Worm (Caenorhabditis elegans) whole organism, L4 larva: ENCODE results near the gene ddx-15.

Source experiments
- F10B5.3 ChIP-seq: sonication (generic microtip); optimal IDR thresholded peaks from 2 replicates; lab custom pipeline; 2016; ENCODE audit warnings: mild to moderate bottlenecking, missing genetic modification characterization, missing compliant biosample characterization
- F37D6.2 ChIP-seq: sonication (generic microtip); optimal IDR thresholded peaks from 2 replicates; lab custom pipeline; 2016; ENCODE audit warnings: mild to moderate bottlenecking, missing genetic modification characterization, missing compliant biosample characterization
- Y48G9A.11 ChIP-seq: fragments of 200-800 bp; sonication (Bioruptor generic); IDR thresholded peaks from 2 replicates; pipeline ENCODE4 v1.3.6; 2022; ENCODE audit warnings: missing genetic modification reagents, missing genetic modification characterization, missing compliant biosample characterization
- ZK546.5 ChIP-seq, 2 experiments: sonication (generic microtip); optimal IDR thresholded peaks; 2 replicates each; lab custom pipeline; 2017; ENCODE audit warnings: missing biosample characterization in 2 of 2, missing genetic modification characterization in 2 of 2
- aha-1 ChIP-seq: fragments of 150-350 bp; peaks from one replicate; lab custom pipeline; 2014; ENCODE audit warnings: missing biosample characterization, missing genetic modification characterization
- ceh-20 ChIP-seq: fragments of 200-800 bp; sonication (Bioruptor generic); IDR thresholded peaks from 2 replicates; pipeline ENCODE4 v1.3.6; 2022; ENCODE audit warnings: missing genetic modification reagents, missing genetic modification characterization, missing compliant biosample characterization
- daf-16 ChIP-seq, 3 experiments: sonication (generic microtip); optimal IDR thresholded peaks; 2 replicates each; lab custom pipeline; 2016 to 2017; ENCODE audit warnings: missing genetic modification characterization in 3 of 3, missing genetic modification reagents in 3 of 3, mild to moderate bottlenecking in 2 of 3, missing compliant biosample characterization in 2 of 3, missing biosample characterization in 1 of 3, moderate library complexity in 1 of 3
- daf-19 ChIP-seq: fragments of 200-800 bp; sonication (Bioruptor generic); conservative IDR thresholded peaks from 2 replicates; pipeline ENCODE4 v1.3.6; 2022; ENCODE audit warnings: missing genetic modification characterization, missing compliant biosample characterization
- dmd-9 ChIP-seq: fragments of 200-800 bp; sonication (Bioruptor generic); IDR thresholded peaks from 2 replicates; pipeline ENCODE4 v1.3.6; 2022; ENCODE audit warnings: missing genetic modification reagents, missing genetic modification characterization, missing compliant biosample characterization
- duxl-1 ChIP-seq: sonication (generic microtip); optimal IDR thresholded peaks from 2 replicates; lab custom pipeline; 2016; ENCODE audit warnings: mild to moderate bottlenecking, missing genetic modification characterization, moderate library complexity, missing compliant biosample characterization; ENCODE audit not compliant: poor library complexity
- fkh-10 ChIP-seq: fragments of 150-350 bp; optimal IDR thresholded peaks from 2 replicates; lab custom pipeline; 2014; ENCODE audit warnings: missing biosample characterization, missing genetic modification reagents, missing genetic modification characterization
- gei-8 ChIP-seq: fragments of 200-800 bp; sonication (Bioruptor generic); optimal IDR thresholded peaks from 2 replicates; lab custom pipeline; 2018; ENCODE audit warnings: mild to moderate bottlenecking, missing genetic modification characterization, missing compliant biosample characterization
- hif-1 ChIP-seq, 2 experiments: sonication (generic microtip); optimal IDR thresholded peaks; 2 replicates each; lab custom pipeline; 2016 to 2017; ENCODE audit warnings: missing compliant biosample characterization in 2 of 2, missing genetic modification characterization in 2 of 2, missing genetic modification reagents in 2 of 2, missing genotype in 2 of 2, mild to moderate bottlenecking in 1 of 2
- hlh-11 ChIP-seq: fragments of 200-800 bp; sonication (Bioruptor generic); optimal IDR thresholded peaks from 2 replicates; lab custom pipeline; 2018; ENCODE audit warnings: mild to moderate bottlenecking, missing genetic modification characterization, missing compliant biosample characterization
- hlh-30 ChIP-seq: sonication (generic microtip); optimal IDR thresholded peaks from 2 replicates; lab custom pipeline; 2017; ENCODE audit warnings: antibody characterized with exemption, mild to moderate bottlenecking, missing genetic modification characterization, missing compliant biosample characterization; ENCODE audit not compliant: insufficient read depth
- hmg-1.1 ChIP-seq: fragments of 200-800 bp; sonication (Bioruptor generic); IDR thresholded peaks from 2 replicates; pipeline ENCODE4 v1.3.6; 2022; ENCODE audit warnings: missing genetic modification reagents, missing genetic modification characterization, missing compliant biosample characterization
- jun-1 ChIP-seq: fragments of 150-350 bp; optimal IDR thresholded peaks from 2 replicates; lab custom pipeline; 2014; ENCODE audit warnings: missing biosample characterization, missing genetic modification reagents, missing genetic modification characterization
- lin-1 ChIP-seq: fragments of 200-800 bp; sonication (Bioruptor generic); IDR thresholded peaks from 2 replicates; pipeline ENCODE4 v1.3.6; 2022; ENCODE audit warnings: missing genetic modification reagents, missing genetic modification characterization, missing compliant biosample characterization
- lin-38 ChIP-seq: fragments of 200-800 bp; sonication (Bioruptor generic); IDR thresholded peaks from 2 replicates; pipeline ENCODE4 v1.3.6; 2022; ENCODE audit warnings: missing genetic modification reagents, missing genetic modification characterization, missing compliant biosample characterization
- mep-1 ChIP-seq: fragments of 150-350 bp; sonication (generic microtip); optimal IDR thresholded peaks from 3 replicates; lab custom pipeline; 2014; ENCODE audit warnings: missing biosample characterization, missing genetic modification characterization
- mxl-2 ChIP-seq: fragments of 200-800 bp; sonication (Bioruptor generic); conservative IDR thresholded peaks from 2 replicates; pipeline ENCODE4 v1.3.6; 2022; ENCODE audit warnings: missing genetic modification reagents, missing genetic modification characterization, missing compliant biosample characterization
- mxl-3 ChIP-seq: fragments of 200-800 bp; sonication (Bioruptor generic); optimal IDR thresholded peaks from 2 replicates; lab custom pipeline; 2018; ENCODE audit warnings: mild to moderate bottlenecking, missing genetic modification characterization, missing compliant biosample characterization
- nhr-102 ChIP-seq: sonication (generic microtip); optimal IDR thresholded peaks from 2 replicates; lab custom pipeline; 2016; ENCODE audit warnings: mild to moderate bottlenecking, missing genetic modification characterization, moderate library complexity, missing compliant biosample characterization
- nhr-11 ChIP-seq: fragments of 150-350 bp; optimal IDR thresholded peaks from 2 replicates; lab custom pipeline; 2014; ENCODE audit warnings: missing biosample characterization, missing genetic modification characterization
- nhr-41 ChIP-seq: fragments of 200-800 bp; sonication (Bioruptor generic); IDR thresholded peaks from 2 replicates; pipeline ENCODE4 v1.3.6; 2022; ENCODE audit warnings: missing genetic modification reagents, missing genetic modification characterization, missing compliant biosample characterization
- nhr-48 ChIP-seq: sonication (generic microtip); optimal IDR thresholded peaks from 2 replicates; lab custom pipeline; 2016; ENCODE audit warnings: mild to moderate bottlenecking, missing genetic modification characterization, missing compliant biosample characterization
- nhr-77 ChIP-seq: fragments of 150-350 bp; optimal IDR thresholded peaks from 2 replicates; lab custom pipeline; 2014; ENCODE audit warnings: missing biosample characterization, missing genetic modification characterization
- pqm-1 ChIP-seq: sonication (generic microtip); optimal IDR thresholded peaks from 2 replicates; lab custom pipeline; 2017; ENCODE audit warnings: missing biosample characterization, missing genetic modification characterization
- rbr-2 ChIP-seq: sonication (generic microtip); optimal IDR thresholded peaks from 2 replicates; lab custom pipeline; 2016; ENCODE audit warnings: missing genotype, missing genetic modification characterization, missing compliant biosample characterization
- saeg-2 ChIP-seq: fragments of 200-800 bp; sonication (Bioruptor generic); IDR thresholded peaks from 2 replicates; pipeline ENCODE4 v1.3.6; 2022; ENCODE audit warnings: missing genetic modification reagents, missing genetic modification characterization, missing compliant biosample characterization
- set-16 ChIP-seq: fragments of 200-800 bp; sonication (Bioruptor generic); IDR thresholded peaks from 2 replicates; pipeline ENCODE4 v1.3.6; 2022; ENCODE audit warnings: missing genetic modification reagents, missing genetic modification characterization, missing compliant biosample characterization
- tra-1 ChIP-seq: fragments of 200-800 bp; sonication (Bioruptor generic); IDR thresholded peaks from 2 replicates; pipeline ENCODE4 v1.3.6; 2022; ENCODE audit warnings: missing genetic modification reagents, missing genetic modification characterization, missing compliant biosample characterization
- unc-62 ChIP-seq, 3 experiments: fragments of 150-350 bp in 1 of 3; sonication (generic microtip); optimal IDR thresholded peaks in 2 of 3; peaks in 1 of 3; 1 replicate in 1 of 3; 2 replicates in 2 of 3; lab custom pipeline; 2014 to 2017; ENCODE audit warnings: missing biosample characterization in 3 of 3, missing genetic modification characterization in 3 of 3, missing genetic modification reagents in 3 of 3, missing genotype in 1 of 3
- vab-7 ChIP-seq: fragments of 200-800 bp; sonication (Bioruptor generic); IDR thresholded peaks from 2 replicates; pipeline ENCODE4 v1.3.6; 2022; ENCODE audit warnings: missing genetic modification reagents, missing genetic modification characterization, missing compliant biosample characterization
- zfp-3 ChIP-seq: fragments of 200-800 bp; sonication (Bioruptor generic); conservative IDR thresholded peaks from 2 replicates; pipeline ENCODE4 v1.3.6; 2022; ENCODE audit warnings: missing genetic modification reagents, missing genetic modification characterization, missing compliant biosample characterization
- zip-2 ChIP-seq: fragments of 150-350 bp; optimal IDR thresholded peaks from 2 replicates; lab custom pipeline; 2014; ENCODE audit warnings: missing biosample characterization, missing genetic modification characterization
- ztf-7 ChIP-seq: fragments of 150-350 bp; optimal IDR thresholded peaks from 2 replicates; lab custom pipeline; 2014; ENCODE audit warnings: missing biosample characterization, missing genetic modification characterization

ddx-15 gene

ce11 chrIII:5621236-5621635 lies 29.7 kb upstream of the ddx-15 start (continued):
- TF ChIP-seq mxl-3 (GFP tag; lab: Kevin White, UChicago): peak; percentile 91
- TF ChIP-seq nhr-102 (tag; lab: Kevin White, UChicago): peak; percentile 18
- TF ChIP-seq unc-62 (GFP tag; optimal IDR thresholded peaks at IDR 0.05 in 1 of 2; lab: Kevin White, UChicago): peak in 1 of 2 experiments; percentile 39
- no peak for TF ChIP-seq unc-62 (tag; optimal IDR thresholded peaks at IDR 0.05; lab: Kevin White, UChicago)
- TF ChIP-seq hif-1 (tag; optimal IDR thresholded peaks at IDR 0.05; lab: Kevin White, UChicago): peak in 1 of 2 experiments; percentile 46
- no peak for TF ChIP-seq ceh-20 (GFP tag; lab: Robert Waterston, UW)
- peak; percentile 86 for TF ChIP-seq hlh-30 (tag; lab: Kevin White, UChicago)
- peak; percentile 35; the same call in 1 of the 2 replicates for TF ChIP-seq set-16 (GFP tag; lab: Robert Waterston, UW)
- TF ChIP-seq mep-1 (tag; lab: Kevin White, UChicago): peak; percentile 87
- TF ChIP-seq F37D6.2: peak; percentile 29
- TF ChIP-seq hmg-1.1 (GFP tag; lab: Robert Waterston, UW): peak; percentile 80
- TF ChIP-seq daf-16 (GFP tag; optimal IDR thresholded peaks at IDR 0.05; lab: Kevin White, UChicago): peak in 1 of 2 experiments; percentile 16
- peak; percentile 40 for TF ChIP-seq daf-16 (tag; optimal IDR thresholded peaks at IDR 0.05; lab: Kevin White, UChicago)
- peak; percentile 8 for TF ChIP-seq aha-1
- TF ChIP-seq ztf-7 (tag; lab: Kevin White, UChicago): no peak
- peak; percentile 65 for TF ChIP-seq nhr-77 (tag; lab: Kevin White, UChicago)
- TF ChIP-seq nhr-48: peak; percentile 45
- TF ChIP-seq zip-2 (tag; lab: Kevin White, UChicago): peak; percentile 9
- TF ChIP-seq nhr-41 (GFP tag; lab: Robert Waterston, UW): no peak
- peak; percentile 84 for TF ChIP-seq nhr-11 (tag; lab: Kevin White, UChicago)
- TF ChIP-seq dmd-9 (GFP tag; lab: Robert Waterston, UW): no peak
- peak; percentile 29 for TF ChIP-seq duxl-1 (tag; lab: Kevin White, UChicago)
- TF ChIP-seq lin-1 (GFP tag; lab: Robert Waterston, UW): no peak
- TF ChIP-seq fkh-10: peak; percentile 69
- TF ChIP-seq, all 104 proteins: peak for 30

ce11 chrIII:5620186-5620585 lies 28.7 kb upstream of the ddx-15 start:
- no peak for TF ChIP-seq Y48G9A.11
- TF ChIP-seq tra-1 (GFP tag; lab: Robert Waterston, UW): no peak
- no peak for TF ChIP-seq set-16 (GFP tag; lab: Robert Waterston, UW)
- no peak for TF ChIP-seq mxl-2 (GFP tag; lab: Robert Waterston, UW)
- TF ChIP-seq vab-7 (GFP tag; lab: Robert Waterston, UW): no peak
- TF ChIP-seq hlh-11: no peak
- peak; percentile 74 for TF ChIP-seq aha-1
- TF ChIP-seq jun-1 (tag; lab: Kevin White, UChicago): no peak
- TF ChIP-seq, all 104 proteins: peak for 1

ce11 chrIII:5615675-5616074 lies 24.2 kb upstream of the ddx-15 start:
- TF ChIP-seq tra-1 (GFP tag; lab: Robert Waterston, UW) (no peak), F10B5.3 (no peak), pqm-1 (tag; lab: Kevin White, UChicago) (no peak), rbr-2 (tag; lab: Kevin White, UChicago) (no peak), saeg-2 (GFP tag; lab: Robert Waterston, UW) (no peak), gei-8 (GFP tag; lab: Kevin White, UChicago) (no peak), lin-38 (GFP tag; lab: Robert Waterston, UW) (no peak), ztf-7 (tag; lab: Kevin White, UChicago) (no peak), daf-19 (GFP tag; lab: Robert Waterston, UW) (no peak), ZK546.5 (tag; optimal IDR thresholded peaks at IDR 0.05; lab: Kevin White, UChicago) (no peak), zfp-3 (GFP tag; lab: Robert Waterston, UW) (no peak), lin-1 (GFP tag; lab: Robert Waterston, UW) (no peak)
